Fruit fly (Drosophila melanogaster) whole organism, embryonic: Measurements from ENCODE around the gene side-IV.

ENCODE experiments used
- Aef1 ChIP-seq: fragments of 200-800 bp; sonication (Bioruptor generic); IDR thresholded peaks from 3 replicates; pipeline ENCODE4 v1.3.6; 2022; ENCODE audit warnings: missing biosample characterization, missing genetic modification characterization
- CG10267 ChIP-seq: fragments of 200-800 bp; sonication (Bioruptor generic); optimal IDR thresholded peaks from 2 replicates; lab custom pipeline; 2018; ENCODE audit warnings: missing biosample characterization, mild to moderate bottlenecking, missing genetic modification characterization, moderate library complexity
- CG10274 ChIP-seq: fragments of 200-800 bp; sonication (Bioruptor generic); optimal IDR thresholded peaks from 3 replicates; lab custom pipeline; 2017; ENCODE audit warnings: missing biosample characterization, mild to moderate bottlenecking, missing genetic modification characterization
- CG11504 ChIP-seq: fragments of 200-800 bp; sonication (Bioruptor generic); optimal IDR thresholded peaks from 3 replicates; lab custom pipeline; 2019; ENCODE audit warnings: missing biosample characterization, mild to moderate bottlenecking, missing genetic modification characterization, moderate library complexity
- CG12155 ChIP-seq: fragments of 200-800 bp; sonication (Bioruptor generic); optimal IDR thresholded peaks from 3 replicates; lab custom pipeline; 2016; ENCODE audit warnings: missing biosample characterization, missing genetic modification characterization
- CG12659 ChIP-seq: fragments of 200-800 bp; sonication (Bioruptor generic); optimal IDR thresholded peaks from 3 replicates; lab custom pipeline; 2017; ENCODE audit warnings: mild to moderate bottlenecking, missing biosample characterization, missing genetic modification reagents, missing genetic modification characterization
- CG14860 ChIP-seq: fragments of 200-800 bp; sonication (Bioruptor generic); IDR thresholded peaks from 3 replicates; pipeline ENCODE4 v1.3.6; 2022; ENCODE audit warnings: missing biosample characterization, missing genetic modification characterization; ENCODE audit not compliant: partially characterized antibody
- CG17359 ChIP-seq: fragments of 200-800 bp; sonication (Bioruptor generic); optimal IDR thresholded peaks from 3 replicates; lab custom pipeline; 2018; ENCODE audit warnings: missing biosample characterization, mild to moderate bottlenecking, missing genetic modification characterization, moderate library complexity
- CG17612 ChIP-seq: fragments of 200-800 bp; sonication (Bioruptor generic); IDR thresholded peaks from 2 replicates; pipeline ENCODE4 v1.3.6; 2022; ENCODE audit warnings: missing biosample characterization, missing genetic modification characterization
- CG17829 ChIP-seq: fragments of 200-800 bp; optimal IDR thresholded peaks from 2 replicates; lab custom pipeline; 2019; ENCODE audit warnings: missing biosample characterization, mild to moderate bottlenecking, missing genetic modification characterization, moderate library complexity
- CG18764 ChIP-seq: fragments of 200-800 bp; sonication (Bioruptor generic); optimal IDR thresholded peaks from 3 replicates; lab custom pipeline; 2016; ENCODE audit warnings: missing biosample characterization, missing genetic modification characterization
- CG2116 ChIP-seq: fragments of 200-800 bp; sonication (Bioruptor generic); optimal IDR thresholded peaks from 3 replicates; lab custom pipeline; 2018; ENCODE audit warnings: missing biosample characterization, mild to moderate bottlenecking, missing genetic modification characterization
- CG2199 ChIP-seq: fragments of 200-800 bp; sonication (Bioruptor generic); IDR thresholded peaks from 3 replicates; pipeline ENCODE4 v1.3.6; 2022; ENCODE audit warnings: missing biosample characterization, missing genetic modification characterization
- CG2678 ChIP-seq: fragments of 200-800 bp; sonication (Bioruptor generic); optimal IDR thresholded peaks from 3 replicates; lab custom pipeline; 2019; ENCODE audit warnings: missing biosample characterization, mild to moderate bottlenecking, missing genetic modification characterization, moderate library complexity
- CG2889 ChIP-seq: fragments of 200-800 bp; sonication (Bioruptor generic); IDR thresholded peaks from 3 replicates; pipeline ENCODE4 v1.3.6; 2022; ENCODE audit warnings: missing biosample characterization, missing genetic modification characterization
- CG31441 ChIP-seq: fragments of 200-800 bp; sonication (Bioruptor generic); IDR thresholded peaks from 2 replicates; pipeline ENCODE4 v1.3.6; 2022; ENCODE audit warnings: missing biosample characterization, missing genetic modification characterization
- CG34376 ChIP-seq: fragments of 200-800 bp; sonication (Bioruptor generic); optimal IDR thresholded peaks from 2 replicates; lab custom pipeline; 2018; ENCODE audit warnings: missing biosample characterization, mild to moderate bottlenecking, missing genetic modification characterization
- CG4404 ChIP-seq: fragments of 200-800 bp; sonication (Bioruptor generic); IDR thresholded peaks from 2 replicates; pipeline ENCODE4 v1.3.6; 2022; ENCODE audit warnings: missing biosample characterization, missing genetic modification characterization
- CG6272 ChIP-seq: fragments of 200-800 bp; sonication (Bioruptor generic); IDR thresholded peaks from 2 replicates; pipeline ENCODE4 v1.3.6; 2022; ENCODE audit warnings: missing biosample characterization, missing genetic modification characterization
- CG6689 ChIP-seq: fragments of 200-800 bp; sonication (Bioruptor generic); IDR thresholded peaks from 2 replicates; pipeline ENCODE4 v1.3.6; 2022; ENCODE audit warnings: missing biosample characterization, missing genetic modification characterization
- CG6854 ChIP-seq: fragments of 200-800 bp; sonication (Bioruptor generic); optimal IDR thresholded peaks from 3 replicates; lab custom pipeline; 2017; ENCODE audit warnings: missing biosample characterization, mild to moderate bottlenecking, missing genetic modification characterization
- CG8290 ChIP-seq, 3 experiments: fragments of 200-800 bp; sonication (Bioruptor generic); optimal IDR thresholded peaks; 2 replicates each; lab custom pipeline; 2016 to 2019; ENCODE audit warnings: missing biosample characterization in 3 of 3, missing genetic modification characterization in 3 of 3, mild to moderate bottlenecking in 2 of 3, moderate library complexity in 1 of 3
- CG9437 ChIP-seq: fragments of 200-800 bp; sonication (Bioruptor generic); optimal IDR thresholded peaks from 2 replicates; lab custom pipeline; 2018; ENCODE audit warnings: missing biosample characterization, mild to moderate bottlenecking, missing genetic modification characterization
- Dfd ChIP-seq, 2 experiments: fragments of >200 bp; optimal IDR thresholded peaks; 2 replicates each; lab custom pipeline; 2017; ENCODE audit warnings: missing biosample characterization in 2 of 2, missing genetic modification characterization in 2 of 2
- H15 ChIP-seq: fragments of 200-800 bp; sonication (Bioruptor generic); IDR thresholded peaks from 3 replicates; pipeline ENCODE4 v1.3.6; 2022; ENCODE audit warnings: missing biosample characterization, missing genetic modification characterization
- Hey ChIP-seq: fragments of 200-800 bp; sonication (Bioruptor generic); optimal IDR thresholded peaks from 3 replicates; lab custom pipeline; 2018; ENCODE audit warnings: missing biosample characterization, mild to moderate bottlenecking, missing genetic modification characterization
- Meics ChIP-seq: fragments of 200-800 bp; sonication (Bioruptor generic); optimal IDR thresholded peaks from 2 replicates; lab custom pipeline; 2017; ENCODE audit warnings: missing biosample characterization, mild to moderate bottlenecking, missing genetic modification characterization
- NC2β ChIP-seq: fragments of 200-800 bp; sonication (Bioruptor generic); optimal IDR thresholded peaks from 2 replicates; lab custom pipeline; 2016; ENCODE audit warnings: missing biosample characterization, missing genetic modification characterization
- Nf-YB ChIP-seq: fragments of 200-800 bp; sonication (Bioruptor generic); optimal IDR thresholded peaks from 3 replicates; lab custom pipeline; 2019; ENCODE audit warnings: missing biosample characterization, mild to moderate bottlenecking, missing genetic modification characterization, moderate library complexity
- Oli ChIP-seq: fragments of 200-800 bp; sonication (Bioruptor generic); optimal IDR thresholded peaks from 2 replicates; lab custom pipeline; 2018; ENCODE audit warnings: missing biosample characterization, mild to moderate bottlenecking, missing genetic modification characterization, moderate library complexity
- Pdp1 ChIP-seq, 2 experiments: fragments of 200-800 bp; sonication (Bioruptor generic); optimal IDR thresholded peaks; 3 replicates each; lab custom pipeline; 2016; ENCODE audit warnings: missing biosample characterization in 2 of 2, missing genetic modification characterization in 2 of 2, mild to moderate bottlenecking in 1 of 2, moderate library complexity in 1 of 2
- Vsx1 ChIP-seq: fragments of 200-800 bp; sonication (Bioruptor generic); optimal IDR thresholded peaks from 2 replicates; lab custom pipeline; 2017; ENCODE audit warnings: missing biosample characterization, mild to moderate bottlenecking, missing genetic modification characterization, missing genetic modification reagents
- YL-1 ChIP-seq: fragments of 200-800 bp; sonication (Bioruptor generic); optimal IDR thresholded peaks from 3 replicates; lab custom pipeline; 2017; ENCODE audit warnings: missing biosample characterization, mild to moderate bottlenecking, missing genetic modification characterization
- crc ChIP-seq: fragments of 200-800 bp; sonication (Bioruptor generic); optimal IDR thresholded peaks from 2 replicates; lab custom pipeline; 2016; ENCODE audit warnings: missing biosample characterization, missing genetic modification characterization
- danr ChIP-seq: fragments of 200-800 bp; sonication (Bioruptor generic); IDR thresholded peaks from 2 replicates; pipeline ENCODE4 v1.3.6; 2022; ENCODE audit warnings: missing biosample characterization, missing genetic modification characterization
- dmrt11E ChIP-seq: fragments of 200-800 bp; sonication (Bioruptor generic); optimal IDR thresholded peaks from 3 replicates; lab custom pipeline; 2018; ENCODE audit warnings: missing biosample characterization, mild to moderate bottlenecking, missing genetic modification characterization, moderate library complexity
- dpn ChIP-seq, 2 experiments: fragments of 200-800 bp; sonication (Bioruptor generic); optimal IDR thresholded peaks; 3 replicates each; lab custom pipeline; 2016; ENCODE audit warnings: missing biosample characterization in 2 of 2, missing genetic modification characterization in 2 of 2
- esg ChIP-seq: fragments of 200-800 bp; sonication (Bioruptor generic); conservative IDR thresholded peaks from 2 replicates; pipeline ENCODE4 v1.3.6; 2022; ENCODE audit warnings: missing biosample characterization, missing genetic modification characterization
- eve ChIP-seq, 2 experiments: fragments of >200 bp; optimal IDR thresholded peaks; 2 replicates each; lab custom pipeline; 2017; ENCODE audit warnings: missing biosample characterization in 2 of 2, missing genetic modification characterization in 2 of 2
- ftz-f1 ChIP-seq: fragments of 200-800 bp; sonication (Bioruptor generic); optimal IDR thresholded peaks from 2 replicates; lab custom pipeline; 2016; ENCODE audit warnings: missing biosample characterization, missing genetic modification characterization
- nerfin-2 ChIP-seq: fragments of 200-800 bp; sonication (Bioruptor generic); IDR thresholded peaks from 2 replicates; pipeline ENCODE4 v1.3.6; 2022; ENCODE audit warnings: missing biosample characterization, missing genetic modification characterization; ENCODE audit not compliant: partially characterized antibody
- p53 ChIP-seq: fragments of 200-800 bp; sonication (Bioruptor generic); optimal IDR thresholded peaks from 2 replicates; lab custom pipeline; 2016; ENCODE audit warnings: missing biosample characterization, missing genetic modification characterization
- pnt ChIP-seq: fragments of 200-800 bp; sonication (Bioruptor generic); optimal IDR thresholded peaks from 3 replicates; lab custom pipeline; 2016; ENCODE audit warnings: missing biosample characterization, missing genetic modification characterization
- sd ChIP-seq: fragments of 200-800 bp; sonication (Bioruptor generic); optimal IDR thresholded peaks from 3 replicates; lab custom pipeline; 2018; ENCODE audit warnings: missing biosample characterization, mild to moderate bottlenecking, missing genetic modification characterization, moderate library complexity
- slp2 ChIP-seq: fragments of 200-800 bp; sonication (Bioruptor generic); optimal IDR thresholded peaks from 2 replicates; lab custom pipeline; 2016; ENCODE audit warnings: missing biosample characterization, missing genetic modification characterization
- tap ChIP-seq: fragments of 200-800 bp; optimal IDR thresholded peaks from 3 replicates; lab custom pipeline; 2019; ENCODE audit warnings: missing biosample characterization, mild to moderate bottlenecking, missing genetic modification characterization, moderate library complexity
- tna ChIP-seq: fragments of 200-800 bp; sonication (Bioruptor generic); IDR thresholded peaks from 2 replicates; pipeline ENCODE4 v1.3.6; 2022; ENCODE audit warnings: missing biosample characterization, missing genetic modification characterization; ENCODE audit not compliant: partially characterized antibody
- tx ChIP-seq: fragments of 200-800 bp; sonication (Bioruptor generic); optimal IDR thresholded peaks from 2 replicates; lab custom pipeline; 2016; ENCODE audit warnings: missing biosample characterization, missing genetic modification characterization
- vfl ChIP-seq: fragments of 200-800 bp; sonication (Bioruptor generic); optimal IDR thresholded peaks from 2 replicates; lab custom pipeline; 2016; ENCODE audit warnings: missing biosample characterization, missing genetic modification characterization
- vvl ChIP-seq: fragments of 200-800 bp; sonication (Bioruptor generic); IDR thresholded peaks from 2 replicates; pipeline ENCODE4 v1.3.6; 2022; ENCODE audit warnings: missing biosample characterization, missing genetic modification characterization
- z ChIP-seq: fragments of 200-800 bp; sonication (Bioruptor generic); IDR thresholded peaks from 3 replicates; pipeline ENCODE4 v1.3.6; 2022; ENCODE audit warnings: missing biosample characterization, missing genetic modification characterization

The side-IV gene

DNA sequence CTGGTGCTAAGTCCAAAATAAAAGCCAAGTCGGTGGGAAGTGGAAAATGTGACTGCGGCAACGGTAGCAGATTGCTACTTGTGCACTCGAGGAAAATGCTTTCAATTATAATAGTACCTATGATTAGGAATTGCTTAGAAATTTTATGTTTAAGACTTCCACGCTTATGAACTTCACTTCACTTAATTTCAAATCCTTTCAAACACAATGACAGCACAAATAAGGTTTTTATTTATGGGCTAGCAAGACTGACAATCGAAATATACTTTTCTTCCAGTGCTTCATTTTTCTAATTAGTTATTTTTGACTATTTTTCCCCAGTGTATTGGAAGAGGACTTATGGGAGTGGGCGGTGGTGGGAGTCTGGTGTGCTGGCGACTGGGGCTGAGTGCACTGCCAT lies 2.0 kb upstream of the side-IV start (continued):
- TF ChIP-seq CG6689 (GFP tag; lab: Robert Waterston, UW) (peak; percentile 56), Dfd (GFP tag; optimal IDR thresholded peaks at IDR 0.05; lab: Kevin White, UChicago) (no peak), CG14860 (GFP tag; lab: Robert Waterston, UW) (no peak), CG6854 (no peak), CG6272 (GFP tag; lab: Robert Waterston, UW) (no peak), tap (tag; lab: Kevin White, UChicago) (peak; percentile 9), CG2678 (tag; lab: Kevin White, UChicago) (peak; percentile 65), tna (GFP tag; lab: Robert Waterston, UW) (no peak), CG11504 (tag; lab: Kevin White, UChicago) (peak; percentile 48), CG17829 (tag; lab: Kevin White, UChicago) (peak; percentile 58), CG31441 (GFP tag; lab: Robert Waterston, UW) (peak; percentile 49), dmrt11E (tag; lab: Kevin White, UChicago) (peak; percentile 66), CG12155 (no peak), YL-1 (GFP tag; lab: Kevin White, UChicago) (no peak), CG10267 (tag; lab: Kevin White, UChicago) (peak; percentile 44), Nf-YB (GFP tag; lab: Kevin White, UChicago) (no peak), CG17359 (tag; lab: Kevin White, UChicago) (peak; percentile 46), CG2116 (GFP tag; lab: Kevin White, UChicago) (no peak), slp2 (GFP tag; lab: Kevin White, UChicago) (no peak), Oli (tag; lab: Kevin White, UChicago) (peak; percentile 54), z (no peak), H15 (GFP tag; lab: Robert Waterston, UW) (no peak), vfl (GFP tag; lab: Kevin White, UChicago) (no peak), Hey (tag; lab: Kevin White, UChicago) (no peak), Meics (no peak), tx (GFP tag; lab: Kevin White, UChicago) (no peak), CG2889 (GFP tag; lab: Robert Waterston, UW) (no peak), danr (no peak), p53 (GFP tag; lab: Kevin White, UChicago) (no peak), esg (GFP tag; lab: Robert Waterston, UW) (no peak), Pdp1 (GFP tag; optimal IDR thresholded peaks at IDR 0.05; lab: Kevin White, UChicago) (no peak), CG10274 (GFP tag; lab: Kevin White, UChicago) (no peak), sd (no peak), dpn (GFP tag; optimal IDR thresholded peaks at IDR 0.05; lab: Kevin White, UChicago) (no peak), eve (GFP tag; optimal IDR thresholded peaks at IDR 0.05; lab: Kevin White, UChicago) (peak in 1 of 2 experiments; percentile 48), CG12659 (GFP tag; lab: Kevin White, UChicago) (no peak), CG9437 (no peak), vvl (GFP tag; lab: Robert Waterston, UW) (peak; percentile 37; the same call in 1 of the 2 replicates), nerfin-2 (GFP tag; lab: Robert Waterston, UW) (no peak), CG17612 (GFP tag; lab: Robert Waterston, UW) (no peak), Aef1 (GFP tag; lab: Robert Waterston, UW) (no peak), CG4404 (GFP tag; lab: Robert Waterston, UW) (no peak), CG8290 (GFP tag; optimal IDR thresholded peaks at IDR 0.05; lab: Kevin White, UChicago) (no peak), CG8290 (tag; optimal IDR thresholded peaks at IDR 0.05; lab: Kevin White, UChicago) (no peak), CG34376 (GFP tag; lab: Kevin White, UChicago) (no peak), NC2β (GFP tag; lab: Kevin White, UChicago) (no peak), ftz-f1 (no peak), crc (GFP tag; lab: Kevin White, UChicago) (no peak), CG2199 (GFP tag; lab: Robert Waterston, UW) (no peak), Vsx1 (GFP tag; lab: Kevin White, UChicago) (no peak), CG18764 (GFP tag; lab: Kevin White, UChicago) (peak; percentile 9), pnt (GFP tag; lab: Kevin White, UChicago) (no peak)
